Fruit fly (Drosophila melanogaster) whole organism, adult: Measurements from ENCODE around the gene Ssl2.

ENCODE experiments used
- CG11617 ChIP-seq: fragments of 200-800 bp; sonication (Bioruptor generic); optimal IDR thresholded peaks from 2 replicates; lab custom pipeline; 2017; ENCODE audit warnings: mild to moderate bottlenecking, missing biosample characterization, missing genetic modification reagents, missing genetic modification characterization
- CG12768 ChIP-seq: fragments of 200-800 bp; sonication (Bioruptor generic); optimal IDR thresholded peaks from 2 replicates; lab custom pipeline; 2017; ENCODE audit warnings: missing biosample characterization, missing genetic modification characterization, mild to moderate bottlenecking, moderate library complexity, missing genetic modification reagents
- CG14711 ChIP-seq: fragments of 200-800 bp; sonication (Bioruptor generic); optimal IDR thresholded peaks from 2 replicates; lab custom pipeline; 2018; ENCODE audit warnings: missing biosample characterization, mild to moderate bottlenecking, missing genetic modification characterization, moderate library complexity
- CG1620 ChIP-seq: fragments of 200-800 bp; sonication (Bioruptor generic); optimal IDR thresholded peaks from 2 replicates; lab custom pipeline; 2016; ENCODE audit warnings: missing biosample characterization, missing genetic modification characterization
- CG33017 ChIP-seq: fragments of 200-800 bp; sonication (Bioruptor generic); optimal IDR thresholded peaks from 2 replicates; lab custom pipeline; 2018; ENCODE audit warnings: missing biosample characterization, mild to moderate bottlenecking, missing genetic modification characterization, moderate library complexity
- CG5204 ChIP-seq: fragments of 200-800 bp; sonication (Bioruptor generic); optimal IDR thresholded peaks from 2 replicates; lab custom pipeline; 2016; ENCODE audit warnings: missing biosample characterization, missing genetic modification characterization
- CG7045 ChIP-seq: fragments of 200-800 bp; sonication (Bioruptor generic); optimal IDR thresholded peaks from 2 replicates; lab custom pipeline; 2017; ENCODE audit warnings: missing biosample characterization, mild to moderate bottlenecking, missing genetic modification characterization
- CG7101 ChIP-seq: fragments of 200-800 bp; sonication (Bioruptor generic); optimal IDR thresholded peaks from 2 replicates; lab custom pipeline; 2018; ENCODE audit warnings: missing biosample characterization, mild to moderate bottlenecking, missing genetic modification characterization, moderate library complexity
- Clk ChIP-seq: fragments of 200-800 bp; sonication (Bioruptor generic); optimal IDR thresholded peaks from 2 replicates; lab custom pipeline; 2017; ENCODE audit warnings: missing biosample characterization, missing genetic modification characterization
- Crg-1 ChIP-seq: fragments of 200-800 bp; sonication (Bioruptor generic); optimal IDR thresholded peaks from 2 replicates; lab custom pipeline; 2016; ENCODE audit warnings: missing biosample characterization, missing genetic modification characterization
- Hr96 ChIP-seq: fragments of 200-800 bp; sonication (Bioruptor generic); optimal IDR thresholded peaks from 2 replicates; lab custom pipeline; 2016; ENCODE audit warnings: missing biosample characterization, missing genetic modification characterization
- Mnt ChIP-seq: fragments of 200-800 bp; sonication (Bioruptor generic); optimal IDR thresholded peaks from 2 replicates; lab custom pipeline; 2016; ENCODE audit warnings: missing biosample characterization, mild to moderate bottlenecking, missing genetic modification characterization
- bab1 ChIP-seq: fragments of 200-800 bp; sonication (Bioruptor generic); optimal IDR thresholded peaks from 3 replicates; lab custom pipeline; 2019; ENCODE audit warnings: missing biosample characterization, mild to moderate bottlenecking, missing genetic modification characterization, moderate library complexity
- cic ChIP-seq: fragments of 200-800 bp; sonication (Bioruptor generic); optimal IDR thresholded peaks from 2 replicates; lab custom pipeline; 2017; ENCODE audit warnings: missing biosample characterization, mild to moderate bottlenecking, missing genetic modification characterization, moderate library complexity
- cnc ChIP-seq, 2 experiments: fragments of >200 bp; optimal IDR thresholded peaks; 2 replicates each; lab custom pipeline; 2017
- kay ChIP-seq: fragments of 200-800 bp; sonication (Bioruptor generic); peaks from one replicate; lab custom pipeline; 2016; ENCODE audit warnings: missing biosample characterization, missing genetic modification characterization, borderline replicate concordance
- ovo ChIP-seq: fragments of 200-800 bp; sonication (Bioruptor generic); optimal IDR thresholded peaks from 2 replicates; lab custom pipeline; 2016; ENCODE audit warnings: missing biosample characterization, missing genetic modification characterization
- pad ChIP-seq: fragments of 200-800 bp; sonication (Bioruptor generic); optimal IDR thresholded peaks from 3 replicates; lab custom pipeline; 2017; ENCODE audit warnings: missing biosample characterization, missing genetic modification characterization, mild to moderate bottlenecking, moderate library complexity, missing genetic modification reagents
- tj ChIP-seq: fragments of 200-800 bp; sonication (Bioruptor generic); optimal IDR thresholded peaks from 3 replicates; lab custom pipeline; 2017; ENCODE audit warnings: missing biosample characterization, mild to moderate bottlenecking, missing genetic modification characterization, moderate library complexity
- toe ChIP-seq: fragments of 200-800 bp; sonication (Bioruptor generic); optimal IDR thresholded peaks from 2 replicates; lab custom pipeline; 2016; ENCODE audit warnings: missing biosample characterization, missing genetic modification characterization

Gene Ssl2

dm6 chr3R:29072834-29073233 lies 40.4 kb upstream of the Ssl2 start:
- TF ChIP-seq ovo (no peak), Mnt (no peak), tj (GFP tag; lab: Kevin White, UChicago) (no peak), cic (GFP tag; lab: Kevin White, UChicago) (no peak), Clk (GFP tag; lab: Kevin White, UChicago) (no peak), CG1620 (no peak), CG7045 (GFP tag; lab: Kevin White, UChicago) (no peak), CG5204 (GFP tag; lab: Kevin White, UChicago) (no peak), CG33017 (tag; lab: Kevin White, UChicago) (no peak), cnc (optimal IDR thresholded peaks at IDR 0.05; lab: Kevin White, UChicago) (no peak), CG11617 (GFP tag; lab: Kevin White, UChicago) (no peak), pad (GFP tag; lab: Kevin White, UChicago) (no peak)

- TF ChIP-seq toe (GFP tag; lab: Kevin White, UChicago) (no peak), cnc (optimal IDR thresholded peaks at IDR 0.05; lab: Kevin White, UChicago) (no peak), ovo (no peak), cic (GFP tag; lab: Kevin White, UChicago) (no peak), bab1 (GFP tag; lab: Kevin White, UChicago) (no peak), CG7101 (no peak), CG1620 (no peak), CG5204 (GFP tag; lab: Kevin White, UChicago) (no peak)
Measured at dm6 chr3R:29071141-29071540, 38.7 kb upstream of the Ssl2 start.

- no peak for TF ChIP-seq CG12768 (GFP tag; lab: Kevin White, UChicago)
- no peak for TF ChIP-seq CG11617 (GFP tag; lab: Kevin White, UChicago)
- no peak for TF ChIP-seq tj (GFP tag; lab: Kevin White, UChicago)
- no peak for TF ChIP-seq CG7045 (GFP tag; lab: Kevin White, UChicago)
- no peak for TF ChIP-seq bab1 (GFP tag; lab: Kevin White, UChicago)
- TF ChIP-seq Mnt = no peak
- TF ChIP-seq Clk (GFP tag; lab: Kevin White, UChicago) = no peak
- no peak for TF ChIP-seq ovo
- TF ChIP-seq CG5204 (GFP tag; lab: Kevin White, UChicago) = no peak
- TF ChIP-seq CG1620 = no peak
- TF ChIP-seq CG7101 = no peak
- TF ChIP-seq cic (GFP tag; lab: Kevin White, UChicago) = no peak
- no peak for TF ChIP-seq CG14711
- TF ChIP-seq kay (GFP tag; lab: Kevin White, UChicago) = no peak
Measured at dm6 chr3R:29069208-29070072, 37.0 kb upstream of the Ssl2 start.

dm6 chr3R:29068430-29069207 lies 36.2 kb upstream of the Ssl2 start:
- TF ChIP-seq cnc (optimal IDR thresholded peaks at IDR 0.05; lab: Kevin White, UChicago) = no peak
- no peak for TF ChIP-seq ovo
- no peak for TF ChIP-seq Hr96 (GFP tag; lab: Kevin White, UChicago)
- no peak for TF ChIP-seq bab1 (GFP tag; lab: Kevin White, UChicago)
- no peak for TF ChIP-seq CG5204 (GFP tag; lab: Kevin White, UChicago)
- TF ChIP-seq CG11617 (GFP tag; lab: Kevin White, UChicago) = no peak
- no peak for TF ChIP-seq pad (GFP tag; lab: Kevin White, UChicago)
- TF ChIP-seq CG14711 = no peak
- no peak for TF ChIP-seq Mnt
- no peak for TF ChIP-seq CG12768 (GFP tag; lab: Kevin White, UChicago)
- no peak for TF ChIP-seq Crg-1 (GFP tag; lab: Kevin White, UChicago)
- no peak for TF ChIP-seq CG1620
- TF ChIP-seq tj (GFP tag; lab: Kevin White, UChicago) = no peak
- TF ChIP-seq CG33017 (tag; lab: Kevin White, UChicago) = no peak
- TF ChIP-seq toe (GFP tag; lab: Kevin White, UChicago) = no peak
- TF ChIP-seq Clk (GFP tag; lab: Kevin White, UChicago) = no peak
- TF ChIP-seq CG7045 (GFP tag; lab: Kevin White, UChicago) = no peak
- no peak for TF ChIP-seq CG7101
- no peak for TF ChIP-seq kay (GFP tag; lab: Kevin White, UChicago)
- no peak for TF ChIP-seq cic (GFP tag; lab: Kevin White, UChicago)

DNA sequence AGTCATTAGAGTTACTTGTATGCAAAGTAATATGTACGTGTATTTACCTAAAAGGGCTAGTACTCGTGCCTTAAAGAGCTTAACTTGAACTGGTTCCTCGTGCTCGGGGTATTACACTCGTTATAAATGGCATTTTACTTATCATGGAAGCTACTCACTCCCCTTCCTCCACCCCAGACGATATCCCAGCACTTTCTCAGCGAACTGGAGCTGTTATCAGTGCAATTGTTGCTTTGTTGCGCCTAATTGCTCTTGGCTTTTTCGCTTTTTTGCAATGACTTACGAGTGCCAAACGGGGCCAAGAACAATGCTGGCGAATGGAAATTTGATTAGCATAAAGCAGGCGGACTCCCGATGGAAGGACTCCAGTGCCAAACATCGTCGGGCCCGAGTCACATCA lies 34.6 kb upstream of the Ssl2 start:
- TF ChIP-seq CG33017 (tag; lab: Kevin White, UChicago) (peak; percentile 2), CG14711 (no peak), Hr96 (GFP tag; lab: Kevin White, UChicago) (no peak), cic (GFP tag; lab: Kevin White, UChicago) (peak; percentile 28), CG12768 (GFP tag; lab: Kevin White, UChicago) (peak; percentile 1), Mnt (peak; percentile 69)

- TF ChIP-seq Crg-1 (GFP tag; lab: Kevin White, UChicago) (peak; percentile 63), CG11617 (GFP tag; lab: Kevin White, UChicago) (no peak), kay (GFP tag; lab: Kevin White, UChicago) (no peak), toe (GFP tag; lab: Kevin White, UChicago) (no peak), CG14711 (no peak), bab1 (GFP tag; lab: Kevin White, UChicago) (no peak), ovo (peak; percentile 65), cnc (optimal IDR thresholded peaks at IDR 0.05; lab: Kevin White, UChicago) (no peak), Mnt (peak; percentile 32), Hr96 (GFP tag; lab: Kevin White, UChicago) (no peak), cic (GFP tag; lab: Kevin White, UChicago) (peak; percentile 69), CG7045 (GFP tag; lab: Kevin White, UChicago) (no peak), CG1620 (no peak), CG7101 (no peak), Clk (GFP tag; lab: Kevin White, UChicago) (no peak), CG33017 (tag; lab: Kevin White, UChicago) (no peak), CG12768 (GFP tag; lab: Kevin White, UChicago) (no peak), pad (GFP tag; lab: Kevin White, UChicago) (peak; percentile 7), tj (GFP tag; lab: Kevin White, UChicago) (no peak), CG5204 (GFP tag; lab: Kevin White, UChicago) (no peak)
Measured at dm6 chr3R:29066285-29066684, 33.8 kb upstream of the Ssl2 start.
